Fruit fly (Drosophila melanogaster) whole organism, pupa: Measurements from ENCODE around the gene CG9331.

Source experiments
- CG13204 ChIP-seq: fragments of 200-800 bp; sonication (Bioruptor generic); optimal IDR thresholded peaks from 2 replicates; lab custom pipeline; 2018; ENCODE audit warnings: missing biosample characterization, mild to moderate bottlenecking, missing genetic modification characterization, moderate library complexity
- CG14655 ChIP-seq: fragments of 200-800 bp; sonication (Bioruptor generic); optimal IDR thresholded peaks from 3 replicates; lab custom pipeline; 2017; ENCODE audit warnings: mild to moderate bottlenecking, missing biosample characterization, missing genetic modification reagents, missing genetic modification characterization
- CG15710 ChIP-seq: fragments of 200-800 bp; sonication (Bioruptor generic); optimal IDR thresholded peaks from 2 replicates; lab custom pipeline; 2018; ENCODE audit warnings: missing biosample characterization, mild to moderate bottlenecking, missing genetic modification characterization, moderate library complexity
- CG17806 ChIP-seq: fragments of 200-800 bp; sonication (Bioruptor generic); optimal IDR thresholded peaks from 2 replicates; lab custom pipeline; 2018; ENCODE audit warnings: missing biosample characterization, mild to moderate bottlenecking, missing genetic modification characterization, moderate library complexity
- CG32121 ChIP-seq: fragments of 200-800 bp; sonication (Bioruptor generic); IDR thresholded peaks from 2 replicates; pipeline ENCODE4 v1.3.6; 2022; ENCODE audit warnings: missing biosample characterization, missing genetic modification characterization
- CG4496 ChIP-seq: fragments of 200-800 bp; sonication (Bioruptor generic); IDR thresholded peaks from 3 replicates; pipeline ENCODE4 v1.3.6; 2022; ENCODE audit warnings: missing biosample characterization, missing genetic modification characterization
- CG8301 ChIP-seq: fragments of 200-800 bp; sonication (Bioruptor generic); optimal IDR thresholded peaks from 2 replicates; lab custom pipeline; 2018; ENCODE audit warnings: missing biosample characterization, mild to moderate bottlenecking, missing genetic modification characterization
- D1 ChIP-seq: fragments of 200-800 bp; sonication (Bioruptor generic); optimal IDR thresholded peaks from 2 replicates; lab custom pipeline; 2018; ENCODE audit warnings: missing biosample characterization, mild to moderate bottlenecking, missing genetic modification characterization, moderate library complexity
- EcR ChIP-seq: fragments of 200-800 bp; sonication (Bioruptor generic); optimal IDR thresholded peaks from 3 replicates; lab custom pipeline; 2019; ENCODE audit warnings: missing biosample characterization, missing genetic modification characterization, mild to moderate bottlenecking, moderate library complexity, missing genetic modification reagents
- fd96Ca ChIP-seq: fragments of 200-800 bp; sonication (Bioruptor generic); IDR thresholded peaks from 3 replicates; pipeline ENCODE4 v1.3.6; 2022; ENCODE audit warnings: missing biosample characterization, missing genetic modification characterization
- gl ChIP-seq: fragments of 200-800 bp; sonication (Bioruptor generic); optimal IDR thresholded peaks from 2 replicates; lab custom pipeline; 2018; ENCODE audit warnings: missing biosample characterization, mild to moderate bottlenecking, missing genetic modification characterization
- rn ChIP-seq: fragments of 200-800 bp; sonication (Bioruptor generic); IDR thresholded peaks from 2 replicates; pipeline ENCODE4 v1.3.6; 2022; ENCODE audit warnings: missing biosample characterization, missing genetic modification characterization

DNA sequence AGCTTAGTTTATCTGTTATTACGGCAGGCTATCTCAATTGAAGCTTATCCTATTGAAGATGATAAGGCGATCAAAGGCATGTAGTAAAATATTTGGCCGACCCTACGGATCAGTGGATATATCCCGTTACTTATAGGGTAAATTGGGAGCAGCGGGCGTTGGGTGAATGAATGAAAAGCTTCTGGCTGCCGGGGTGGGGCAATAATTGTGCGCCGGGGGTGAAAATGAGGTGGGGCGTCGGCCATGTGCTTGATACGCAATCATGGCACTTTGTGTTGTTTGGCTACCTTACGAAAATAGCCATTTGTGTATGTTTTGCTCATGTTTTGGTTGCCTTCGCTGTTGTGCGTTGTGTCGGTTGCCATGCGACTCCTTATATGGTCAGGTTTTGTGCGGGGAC is 20.8 kb upstream of the CG9331 start:
- TF ChIP-seq CG13204 (GFP tag; lab: Kevin White, UChicago) (no peak), EcR (no peak), CG14655 (no peak), CG4496 (GFP tag; lab: Robert Waterston, UW) (no peak), gl (tag; lab: Kevin White, UChicago) (no peak), CG15710 (no peak), rn (GFP tag; lab: Robert Waterston, UW) (no peak), fd96Ca (no peak), CG8301 (no peak), CG17806 (tag; lab: Kevin White, UChicago) (no peak), D1 (no peak), CG32121 (no peak)
